Fruit fly (Drosophila melanogaster) whole organism, embryonic: ENCODE data around the gene CG12784.

Experiments used
- CG12299 ChIP-seq: fragments of 200-800 bp; sonication (Bioruptor generic); optimal IDR thresholded peaks from 2 replicates; lab custom pipeline; 2018; ENCODE audit warnings: missing biosample characterization, mild to moderate bottlenecking, missing genetic modification characterization
- CG12391 ChIP-seq: fragments of 200-800 bp; sonication (Bioruptor generic); optimal IDR thresholded peaks from 3 replicates; lab custom pipeline; 2018; ENCODE audit warnings: missing biosample characterization, mild to moderate bottlenecking, missing genetic modification characterization, moderate library complexity
- CG13287 ChIP-seq: fragments of 200-800 bp; sonication (Bioruptor generic); IDR thresholded peaks from 2 replicates; pipeline ENCODE4 v1.3.6; 2022; ENCODE audit warnings: missing biosample characterization, missing genetic modification characterization; ENCODE audit not compliant: partially characterized antibody
- CG14050 ChIP-seq: fragments of 200-800 bp; sonication (Bioruptor generic); IDR thresholded peaks from 3 replicates; pipeline ENCODE4 v1.3.6; 2022; ENCODE audit warnings: missing biosample characterization, missing genetic modification characterization
- CG17802 ChIP-seq: fragments of 200-800 bp; sonication (Bioruptor generic); optimal IDR thresholded peaks from 2 replicates; lab custom pipeline; 2018; ENCODE audit warnings: missing biosample characterization, mild to moderate bottlenecking, missing genetic modification characterization, moderate library complexity
- CG18262 ChIP-seq: fragments of 200-800 bp; optimal IDR thresholded peaks from 3 replicates; lab custom pipeline; 2019; ENCODE audit warnings: missing biosample characterization, mild to moderate bottlenecking, missing genetic modification characterization, moderate library complexity
- CG2202 ChIP-seq: fragments of 200-800 bp; sonication (Bioruptor generic); optimal IDR thresholded peaks from 2 replicates; lab custom pipeline; 2018; ENCODE audit warnings: missing biosample characterization, mild to moderate bottlenecking, missing genetic modification characterization
- CG2712 ChIP-seq: fragments of 200-800 bp; optimal IDR thresholded peaks from 3 replicates; lab custom pipeline; 2019; ENCODE audit warnings: missing biosample characterization, mild to moderate bottlenecking, missing genetic modification characterization, moderate library complexity
- CG2889 ChIP-seq: fragments of 200-800 bp; sonication (Bioruptor generic); IDR thresholded peaks from 3 replicates; pipeline ENCODE4 v1.3.6; 2022; ENCODE audit warnings: missing biosample characterization, missing genetic modification characterization
- CG31224 ChIP-seq: fragments of 200-800 bp; sonication (Bioruptor generic); IDR thresholded peaks from 2 replicates; pipeline ENCODE4 v1.3.6; 2022; ENCODE audit warnings: missing biosample characterization, missing genetic modification characterization
- CG3281 ChIP-seq: fragments of 200-800 bp; sonication (Bioruptor generic); optimal IDR thresholded peaks from 3 replicates; lab custom pipeline; 2017; ENCODE audit warnings: missing biosample characterization, mild to moderate bottlenecking, missing genetic modification characterization
- CG4328 ChIP-seq: fragments of 200-800 bp; sonication (Bioruptor generic); optimal IDR thresholded peaks from 3 replicates; lab custom pipeline; 2017; ENCODE audit warnings: missing biosample characterization, missing genetic modification reagents, missing genetic modification characterization
- CG43689 ChIP-seq: fragments of 200-800 bp; sonication (Bioruptor generic); IDR thresholded peaks from 2 replicates; pipeline ENCODE4 v1.3.6; 2022; ENCODE audit warnings: missing biosample characterization, missing genetic modification characterization
- CG5180 ChIP-seq: fragments of 200-800 bp; sonication (Bioruptor generic); optimal IDR thresholded peaks from 3 replicates; lab custom pipeline; 2017; ENCODE audit warnings: missing biosample characterization, missing genetic modification characterization, mild to moderate bottlenecking, moderate library complexity, missing genetic modification reagents
- CG6654 ChIP-seq: fragments of 200-800 bp; sonication (Bioruptor generic); optimal IDR thresholded peaks from 2 replicates; lab custom pipeline; 2017; ENCODE audit warnings: missing biosample characterization, mild to moderate bottlenecking, missing genetic modification characterization
- CG8765 ChIP-seq: fragments of 200-800 bp; sonication (Bioruptor generic); IDR thresholded peaks from 2 replicates; pipeline ENCODE4 v1.3.6; 2022; ENCODE audit warnings: missing biosample characterization, missing genetic modification characterization
- CkIIα-i1 ChIP-seq: fragments of 200-800 bp; sonication (Bioruptor generic); IDR thresholded peaks from 2 replicates; pipeline ENCODE4 v1.3.6; 2022; ENCODE audit warnings: missing biosample characterization, missing genetic modification characterization
- Fer3 ChIP-seq: fragments of 200-800 bp; sonication (Bioruptor generic); optimal IDR thresholded peaks from 2 replicates; lab custom pipeline; 2018; ENCODE audit warnings: missing biosample characterization, mild to moderate bottlenecking, missing genetic modification characterization, moderate library complexity
- GATAe ChIP-seq: fragments of 200-800 bp; sonication (Bioruptor generic); conservative IDR thresholded peaks from 2 replicates; pipeline ENCODE4 v1.3.6; 2022; ENCODE audit warnings: missing biosample characterization, missing genetic modification characterization
- H15 ChIP-seq: fragments of 200-800 bp; sonication (Bioruptor generic); IDR thresholded peaks from 3 replicates; pipeline ENCODE4 v1.3.6; 2022; ENCODE audit warnings: missing biosample characterization, missing genetic modification characterization
- Hr3 ChIP-seq: fragments of 200-800 bp; sonication (Bioruptor generic); optimal IDR thresholded peaks from 3 replicates; lab custom pipeline; 2016; ENCODE audit warnings: missing biosample characterization, missing genetic modification characterization
- Jarid2 ChIP-seq: fragments of 200-800 bp; sonication (Bioruptor generic); optimal IDR thresholded peaks from 3 replicates; lab custom pipeline; 2017; ENCODE audit warnings: mild to moderate bottlenecking, missing biosample characterization, missing genetic modification reagents, missing genetic modification characterization
- MBD-R2 ChIP-seq: fragments of 200-800 bp; sonication (Bioruptor generic); IDR thresholded peaks from 2 replicates; pipeline ENCODE4 v1.3.6; 2022; ENCODE audit warnings: missing biosample characterization, missing genetic modification characterization
- Spps ChIP-seq: fragments of 200-800 bp; sonication (Bioruptor generic); optimal IDR thresholded peaks from 2 replicates; lab custom pipeline; 2018; ENCODE audit warnings: missing biosample characterization, mild to moderate bottlenecking, missing genetic modification characterization
- Ssrp ChIP-seq: fragments of 200-800 bp; sonication (Bioruptor generic); optimal IDR thresholded peaks from 2 replicates; lab custom pipeline; 2018; ENCODE audit warnings: missing biosample characterization, mild to moderate bottlenecking, missing genetic modification characterization, moderate library complexity
- YL-1 ChIP-seq: fragments of 200-800 bp; sonication (Bioruptor generic); optimal IDR thresholded peaks from 3 replicates; lab custom pipeline; 2017; ENCODE audit warnings: missing biosample characterization, mild to moderate bottlenecking, missing genetic modification characterization
- ash1 ChIP-seq: fragments of 200-800 bp; sonication (Bioruptor generic); optimal IDR thresholded peaks from 2 replicates; lab custom pipeline; 2018; ENCODE audit warnings: missing biosample characterization, mild to moderate bottlenecking, missing genetic modification characterization
- az2 ChIP-seq: fragments of 200-800 bp; sonication (Bioruptor generic); optimal IDR thresholded peaks from 3 replicates; lab custom pipeline; 2016; ENCODE audit warnings: missing biosample characterization, missing genetic modification characterization
- cg ChIP-seq: fragments of 200-800 bp; sonication (Bioruptor generic); optimal IDR thresholded peaks from 3 replicates; lab custom pipeline; 2019; ENCODE audit warnings: missing biosample characterization, mild to moderate bottlenecking, missing genetic modification characterization, moderate library complexity
- chif ChIP-seq, 2 experiments: fragments of 200-800 bp; sonication (Bioruptor generic); optimal IDR thresholded peaks; 3 replicates each; lab custom pipeline; 2016; ENCODE audit warnings: missing biosample characterization in 2 of 2, missing genetic modification characterization in 2 of 2
- dati ChIP-seq: fragments of 200-800 bp; sonication (Bioruptor generic); IDR thresholded peaks from 2 replicates; pipeline ENCODE4 v1.3.6; 2022; ENCODE audit warnings: missing biosample characterization, missing genetic modification characterization
- ftz-f1 ChIP-seq: fragments of 200-800 bp; sonication (Bioruptor generic); optimal IDR thresholded peaks from 2 replicates; lab custom pipeline; 2016; ENCODE audit warnings: missing biosample characterization, missing genetic modification characterization
- gce ChIP-seq: fragments of 200-800 bp; sonication (Bioruptor generic); IDR thresholded peaks from 3 replicates; pipeline ENCODE4 v1.3.6; 2022; ENCODE audit warnings: missing biosample characterization, missing genetic modification characterization
- gro ChIP-seq: fragments of 200-800 bp; sonication (Bioruptor generic); optimal IDR thresholded peaks from 2 replicates; lab custom pipeline; 2016; ENCODE audit warnings: missing biosample characterization, missing genetic modification characterization
- ham ChIP-seq: fragments of 200-800 bp; sonication (Bioruptor generic); IDR thresholded peaks from 2 replicates; pipeline ENCODE4 v1.3.6; 2022; ENCODE audit warnings: missing biosample characterization, missing genetic modification characterization
- mld ChIP-seq: fragments of 200-800 bp; sonication (Bioruptor generic); IDR thresholded peaks from 3 replicates; pipeline ENCODE4 v1.3.6; 2022; ENCODE audit warnings: missing biosample characterization, missing genetic modification characterization; ENCODE audit not compliant: partially characterized antibody
- pb ChIP-seq: fragments of 200-800 bp; sonication (Bioruptor generic); optimal IDR thresholded peaks from 3 replicates; lab custom pipeline; 2016; ENCODE audit warnings: missing biosample characterization, missing genetic modification characterization
- pnt ChIP-seq: fragments of 200-800 bp; sonication (Bioruptor generic); optimal IDR thresholded peaks from 3 replicates; lab custom pipeline; 2016; ENCODE audit warnings: missing biosample characterization, missing genetic modification characterization
- prd ChIP-seq, 3 experiments: fragments of >200 bp in 2 of 3; fragments of 200-800 bp in 1 of 3; sonication (Bioruptor generic) in 1 of 3; optimal IDR thresholded peaks in 2 of 3; IDR thresholded peaks in 1 of 3; 2 replicates in 2 of 3; 3 replicates in 1 of 3; pipeline versions ENCODE4 v1.3.6 to Lab custom; 2017 to 2022; ENCODE audit warnings: missing biosample characterization in 1 of 3, missing genetic modification characterization in 1 of 3
- sima ChIP-seq: fragments of 200-800 bp; sonication (Bioruptor generic); optimal IDR thresholded peaks from 2 replicates; lab custom pipeline; 2016; ENCODE audit warnings: missing biosample characterization, missing genetic modification characterization
- so ChIP-seq: fragments of 200-800 bp; sonication (Bioruptor generic); IDR thresholded peaks from 3 replicates; pipeline ENCODE4 v1.3.6; 2022; ENCODE audit warnings: missing biosample characterization, missing genetic modification characterization
- tap ChIP-seq: fragments of 200-800 bp; optimal IDR thresholded peaks from 3 replicates; lab custom pipeline; 2019; ENCODE audit warnings: missing biosample characterization, mild to moderate bottlenecking, missing genetic modification characterization, moderate library complexity
- tgo ChIP-seq: fragments of 200-800 bp; sonication (Bioruptor generic); IDR thresholded peaks from 3 replicates; pipeline ENCODE4 v1.3.6; 2022; ENCODE audit warnings: missing biosample characterization, missing genetic modification characterization
- tin ChIP-seq: fragments of 200-800 bp; sonication (Bioruptor generic); optimal IDR thresholded peaks from 3 replicates; lab custom pipeline; 2016; ENCODE audit warnings: missing biosample characterization, missing genetic modification characterization
- toy ChIP-seq: fragments of 200-800 bp; sonication (Bioruptor generic); IDR thresholded peaks from 2 replicates; pipeline ENCODE4 v1.3.6; 2022; ENCODE audit warnings: missing biosample characterization, missing genetic modification characterization
- wek ChIP-seq: fragments of 200-800 bp; sonication (Bioruptor generic); optimal IDR thresholded peaks from 3 replicates; lab custom pipeline; 2018; ENCODE audit warnings: missing biosample characterization, mild to moderate bottlenecking, missing genetic modification characterization, moderate library complexity
- wor ChIP-seq: fragments of 200-800 bp; sonication (Bioruptor generic); IDR thresholded peaks from 2 replicates; pipeline ENCODE4 v1.3.6; 2022; ENCODE audit warnings: missing biosample characterization, missing genetic modification characterization
- zen2 ChIP-seq: fragments of 200-800 bp; sonication (Bioruptor generic); IDR thresholded peaks from 3 replicates; pipeline ENCODE4 v1.3.6; 2022; ENCODE audit warnings: missing biosample characterization, missing genetic modification characterization; ENCODE audit not compliant: partially characterized antibody

Gene CG12784

dm6 chr3R:15803502-15804461 is 40.9 kb downstream of the CG12784 start, which contains the start of gene alpha-Man-IIb (continued):
- no peak for TF ChIP-seq tgo
- TF ChIP-seq MBD-R2 (GFP tag; lab: Robert Waterston, UW): peak; percentile 43; the same call in 1 of the 2 replicates
- TF ChIP-seq ftz-f1 (GFP tag; lab: Kevin White, UChicago): peak; percentile 2
- TF ChIP-seq Hr3: no peak
- TF ChIP-seq tin (GFP tag; lab: Kevin White, UChicago): peak; percentile 15
- TF ChIP-seq CG14050: no peak
- no peak for TF ChIP-seq ash1 (GFP tag; lab: Kevin White, UChicago)
- TF ChIP-seq chif (GFP tag; optimal IDR thresholded peaks at IDR 0.05; lab: Kevin White, UChicago): no peak
- TF ChIP-seq prd (optimal IDR thresholded peaks at IDR 0.05; lab: Kevin White, UChicago): no peak
- TF ChIP-seq prd (GFP tag; IDR thresholded peaks at IDR 0.05; lab: Robert Waterston, UW): 0 out of 3 replicates have a peak, but pooled peaks have one; percentile 5
- no peak for TF ChIP-seq ham (GFP tag; lab: Robert Waterston, UW)
- TF ChIP-seq tap (tag; lab: Kevin White, UChicago): no peak
- TF ChIP-seq CG12299 (tag; lab: Kevin White, UChicago): peak; percentile 52
- TF ChIP-seq CkIIα-i1 (GFP tag; lab: Robert Waterston, UW): no peak
- no peak for TF ChIP-seq so (GFP tag; lab: Robert Waterston, UW)
- peak; percentile 91 for TF ChIP-seq CG13287 (GFP tag; lab: Robert Waterston, UW)
- TF ChIP-seq CG17802 (tag; lab: Kevin White, UChicago): no peak
- TF ChIP-seq CG31224 (GFP tag; lab: Robert Waterston, UW): no peak
- TF ChIP-seq Spps (tag; lab: Kevin White, UChicago): no peak
- TF ChIP-seq Jarid2 (GFP tag; lab: Kevin White, UChicago): peak; percentile 95
- TF ChIP-seq toy (GFP tag; lab: Robert Waterston, UW): no peak
- TF ChIP-seq H15 (GFP tag; lab: Robert Waterston, UW): no peak
- TF ChIP-seq gce (GFP tag; lab: Robert Waterston, UW): no peak
- no peak for TF ChIP-seq Ssrp (tag; lab: Kevin White, UChicago)
- peak; percentile 70 for TF ChIP-seq cg (GFP tag; lab: Kevin White, UChicago)
- no peak for TF ChIP-seq sima (GFP tag; lab: Kevin White, UChicago)
- no peak for TF ChIP-seq CG43689
- TF ChIP-seq dati: no peak
- TF ChIP-seq gro (GFP tag; lab: Kevin White, UChicago): no peak
- peak; percentile 4 for TF ChIP-seq YL-1 (GFP tag; lab: Kevin White, UChicago)
- TF ChIP-seq CG2889: no peak
- peak; percentile 33 for TF ChIP-seq CG12391 (tag; lab: Kevin White, UChicago)
- TF ChIP-seq mld (GFP tag; lab: Robert Waterston, UW): no peak
- peak; percentile 80; the same call in 2 of the 3 replicates for TF ChIP-seq zen2 (GFP tag; lab: Robert Waterston, UW)
- no peak for TF ChIP-seq CG18262
- no peak for TF ChIP-seq CG5180 (GFP tag; lab: Kevin White, UChicago)
- TF ChIP-seq CG3281 (GFP tag; lab: Kevin White, UChicago): peak; percentile 1
- TF ChIP-seq CG4328 (GFP tag; lab: Kevin White, UChicago): no peak
- TF ChIP-seq GATAe: no peak
- no peak for TF ChIP-seq Fer3
- TF ChIP-seq wek (GFP tag; lab: Kevin White, UChicago): no peak
- no peak for TF ChIP-seq pb (GFP tag; lab: Kevin White, UChicago)
- no peak for TF ChIP-seq CG6654 (GFP tag; lab: Kevin White, UChicago)
- TF ChIP-seq CG8765 (GFP tag; lab: Robert Waterston, UW): no peak
- TF ChIP-seq pnt (GFP tag; lab: Kevin White, UChicago): no peak
- TF ChIP-seq CG2712 (tag; lab: Kevin White, UChicago): peak; percentile 8
- TF ChIP-seq CG2202 (tag; lab: Kevin White, UChicago): no peak
- TF ChIP-seq wor (GFP tag; lab: Robert Waterston, UW): no peak
- TF ChIP-seq az2: no peak
